Fruit fly (Drosophila melanogaster) whole organism, embryonic: ENCODE data around the gene ci.
"Not testable (repeated sequence)": the region's sequence is repeated elsewhere in the genome, so short reads cannot be mapped to it uniquely, and the experiment has no call there.

Experiments used
- gce ChIP-seq: fragments of 200-800 bp; sonication (Bioruptor generic); IDR thresholded peaks from 3 replicates; pipeline ENCODE4 v1.3.6; 2022; ENCODE audit warnings: missing biosample characterization, missing genetic modification characterization
- peb ChIP-seq: fragments of 200-800 bp; sonication (Bioruptor generic); IDR thresholded peaks from 2 replicates; pipeline ENCODE4 v1.3.6; 2022; ENCODE audit warnings: missing biosample characterization, missing genetic modification characterization

DNA sequence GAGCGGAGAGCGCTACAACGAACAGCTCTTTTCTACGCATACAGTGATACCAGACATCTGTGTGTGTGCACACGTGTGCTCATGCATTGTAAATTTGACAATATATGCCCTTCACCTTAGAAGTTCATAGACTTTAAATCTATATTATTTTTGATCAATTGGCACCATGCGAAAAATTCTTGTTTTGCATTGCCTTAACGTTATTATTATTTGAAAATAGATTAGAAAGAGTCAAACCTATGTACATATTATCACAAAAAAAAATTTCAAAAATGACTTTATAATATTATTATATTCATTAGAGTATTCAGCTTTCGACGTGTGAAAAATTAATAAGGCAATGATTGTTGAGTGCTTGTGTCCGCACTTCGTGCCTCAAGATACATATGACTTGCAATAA lies 15.3 kb downstream of the ci start:
- TF ChIP-seq gce; peb (GFP tag; lab: Robert Waterston, UW): not testable (repeated sequence)
